Worm (Caenorhabditis elegans): ENCODE measurements around the gene B0416.2.

The B0416.2 gene

DNA sequence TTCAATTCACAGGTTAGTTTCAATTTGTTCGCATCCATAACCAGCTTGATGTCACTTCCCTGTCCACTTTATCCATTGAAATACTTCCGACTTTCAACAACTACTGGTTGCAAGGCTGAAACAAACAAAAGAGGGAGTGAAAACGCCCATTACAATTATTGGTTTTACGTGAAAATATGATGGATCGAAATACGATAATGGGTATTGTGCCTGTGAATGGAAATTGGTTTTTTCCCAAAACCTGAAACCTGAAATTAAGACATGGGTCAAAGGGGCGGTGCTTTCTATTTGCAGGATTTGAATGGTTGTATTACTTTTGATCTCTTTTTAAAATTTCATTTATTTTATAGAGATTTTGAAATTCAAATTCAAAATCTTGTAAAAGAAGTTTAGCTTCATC is at the start of gene B0416.2:
Gene B0416.2, plus strand, starts transcription at position 301 of the 400 bp plus-strand sequence.
- no peak for TF ChIP-seq unc-62 (GFP tag; optimal IDR thresholded peaks at IDR 0.05)

- TF ChIP-seq unc-62 (GFP tag; optimal IDR thresholded peaks at IDR 0.05) = no peak
Measured at ce11 chrX:9251488-9251887, 47.5 kb upstream of the B0416.2 start, which contains the start of gene pes-8. TSS of gene pes-8 (plus strand) at chrX:9251788.

ce11 chrX:9255993-9256392 is 43.0 kb upstream of the B0416.2 start:
- no peak for TF ChIP-seq unc-62 (GFP tag; optimal IDR thresholded peaks at IDR 0.05)

- TF ChIP-seq unc-62 (GFP tag; optimal IDR thresholded peaks at IDR 0.05) = no peak
Measured at ce11 chrX:9259552-9259951, 39.4 kb upstream of the B0416.2 start, which contains the start of gene F18G5.1. TSS of gene F18G5.1 (plus strand) at chrX:9259852.

- no peak for TF ChIP-seq unc-62 (GFP tag; optimal IDR thresholded peaks at IDR 0.05)
Measured at ce11 chrX:9261626-9262189, 37.2 kb upstream of the B0416.2 start.

DNA sequence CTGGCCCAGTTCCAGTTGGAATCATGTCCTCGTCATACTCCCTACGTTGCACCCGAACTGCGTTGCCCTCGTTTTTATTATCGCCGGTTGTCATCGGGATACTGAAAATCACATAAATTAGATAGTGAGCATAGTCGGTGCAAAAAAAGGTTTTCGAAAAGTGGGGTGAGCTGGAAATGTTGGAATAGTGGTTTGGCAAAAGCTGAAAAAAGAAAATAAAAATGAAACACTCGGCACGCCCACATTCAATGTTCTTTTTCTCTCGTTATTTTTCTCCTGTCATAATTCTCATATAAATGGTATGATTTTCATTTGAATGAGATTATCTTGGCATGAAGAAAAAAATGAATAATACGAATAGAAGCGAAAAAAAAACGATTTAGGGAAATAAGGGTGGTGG is 34.7 kb upstream of the B0416.2 start, which contains the start of gene F18G5.6:
Gene F18G5.6, minus strand, starts transcription at position 101 of the 400 bp plus-strand sequence.
- TF ChIP-seq unc-62 (GFP tag; optimal IDR thresholded peaks at IDR 0.05) = no peak

ce11 chrX:9264636-9265035 is 34.3 kb upstream of the B0416.2 start:
- TF ChIP-seq unc-62 (GFP tag; optimal IDR thresholded peaks at IDR 0.05) = no peak

DNA sequence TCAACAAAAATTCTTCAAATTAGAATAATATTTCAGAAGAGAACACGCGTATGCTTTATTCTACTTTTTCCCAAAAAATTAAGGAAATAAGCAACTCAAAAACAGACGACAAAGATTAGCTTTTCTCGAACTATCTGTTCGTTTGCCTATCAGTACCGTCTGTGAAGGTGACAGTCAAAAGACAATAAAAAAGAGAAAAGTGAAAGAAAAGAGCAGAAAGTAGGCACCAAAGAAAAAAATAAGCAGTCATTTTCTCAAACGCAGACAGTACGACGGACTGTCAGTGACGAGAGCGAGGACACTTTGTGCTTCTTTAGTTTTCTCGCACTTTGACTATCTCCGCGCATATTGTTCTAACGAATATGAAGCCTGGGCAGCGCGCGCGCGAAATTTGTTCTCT is 32.4 kb upstream of the B0416.2 start:
- no peak for TF ChIP-seq unc-62 (GFP tag; optimal IDR thresholded peaks at IDR 0.05)

ce11 chrX:9268373-9268772 is 30.6 kb upstream of the B0416.2 start:
- no peak for TF ChIP-seq unc-62 (GFP tag; optimal IDR thresholded peaks at IDR 0.05)

ce11 chrX:9270753-9271152 is 28.2 kb upstream of the B0416.2 start, which contains the start of gene B0416.5:
TSS of gene B0416.5 (minus strand) at chrX:9270853.
- no peak for TF ChIP-seq unc-62 (GFP tag; optimal IDR thresholded peaks at IDR 0.05)

DNA sequence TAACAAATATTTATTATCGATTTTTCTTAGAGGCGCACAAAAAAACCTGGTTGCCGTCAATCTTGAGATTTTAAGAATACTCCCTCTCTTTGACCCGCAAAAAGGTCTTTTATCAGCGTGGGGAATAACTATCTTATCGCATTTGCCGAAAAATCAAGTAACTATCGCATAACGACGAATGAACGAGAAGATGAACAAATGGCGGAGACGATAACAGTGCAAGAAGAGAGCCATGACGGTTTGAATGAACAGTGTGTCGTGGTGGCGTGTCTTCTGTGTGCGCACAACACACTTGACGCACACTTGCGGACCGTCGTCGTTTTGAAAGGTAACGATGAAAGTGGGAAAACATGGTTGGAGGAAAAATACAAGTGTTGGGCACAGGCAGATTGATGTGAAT is 27.1 kb upstream of the B0416.2 start:
- no peak for TF ChIP-seq unc-62 (GFP tag; optimal IDR thresholded peaks at IDR 0.05)

DNA sequence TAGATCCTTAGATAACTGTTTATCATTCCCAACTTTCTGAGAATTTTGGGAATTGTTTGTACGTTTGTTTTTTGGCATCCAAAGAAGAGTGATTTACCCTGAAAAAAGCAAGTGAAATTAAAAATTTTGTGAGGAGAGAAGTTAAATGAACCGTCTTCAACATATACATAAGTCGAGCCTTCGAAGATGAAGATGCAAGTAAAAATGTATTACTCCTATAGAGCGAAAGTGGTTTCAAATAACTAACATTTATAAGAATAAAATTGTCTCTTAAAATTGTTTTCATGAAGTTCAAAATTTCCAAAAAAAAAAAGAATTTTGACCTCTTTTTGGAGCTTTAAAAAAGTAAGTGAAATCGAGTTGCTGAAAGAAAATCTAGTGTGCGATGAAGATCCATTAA is 24.4 kb upstream of the B0416.2 start, which contains the start of gene B0416.10:
Gene B0416.10, minus strand, starts transcription at position 101 of the 400 bp plus-strand sequence.
- TF ChIP-seq unc-62 (GFP tag; optimal IDR thresholded peaks at IDR 0.05) = no peak

- no peak for TF ChIP-seq unc-62 (GFP tag; optimal IDR thresholded peaks at IDR 0.05)
Measured at ce11 chrX:9278653-9279052, 20.3 kb upstream of the B0416.2 start, which contains the start of gene B0416.4. TSS of gene B0416.4 (plus strand) at chrX:9278953.

ce11 chrX:9283026-9283425 is 15.9 kb upstream of the B0416.2 start, which contains the start of gene B0416.11:
TSS of gene B0416.11 (minus strand) at chrX:9283126.
- no peak for TF ChIP-seq unc-62 (GFP tag; optimal IDR thresholded peaks at IDR 0.05)

- no peak for TF ChIP-seq unc-62 (GFP tag; optimal IDR thresholded peaks at IDR 0.05)
Measured at ce11 chrX:9291345-9291744, 7.6 kb upstream of the B0416.2 start, which contains the start of gene B0416.3. TSS of gene B0416.3 (plus strand) at chrX:9291645.

DNA sequence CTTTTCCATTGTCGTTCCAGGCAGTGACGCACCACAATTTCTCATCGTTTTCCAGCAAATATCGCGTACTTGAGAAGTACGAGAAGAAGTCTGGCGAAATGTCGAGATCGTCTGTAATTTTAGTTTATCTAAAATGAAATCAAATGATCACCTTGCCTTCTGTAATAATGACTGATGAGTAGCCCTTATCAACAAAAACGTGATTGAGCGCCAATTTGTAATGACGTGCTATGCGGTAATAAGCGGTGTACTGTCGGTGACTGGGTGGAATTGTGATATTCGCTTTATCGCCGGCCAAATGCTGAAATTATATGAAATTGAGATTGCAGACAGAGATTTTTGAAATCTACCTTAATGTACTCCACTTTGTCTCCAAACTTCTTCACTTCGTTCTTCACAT is 3.5 kb upstream of the B0416.2 start:
- no peak for TF ChIP-seq unc-62 (GFP tag; optimal IDR thresholded peaks at IDR 0.05)

DNA sequence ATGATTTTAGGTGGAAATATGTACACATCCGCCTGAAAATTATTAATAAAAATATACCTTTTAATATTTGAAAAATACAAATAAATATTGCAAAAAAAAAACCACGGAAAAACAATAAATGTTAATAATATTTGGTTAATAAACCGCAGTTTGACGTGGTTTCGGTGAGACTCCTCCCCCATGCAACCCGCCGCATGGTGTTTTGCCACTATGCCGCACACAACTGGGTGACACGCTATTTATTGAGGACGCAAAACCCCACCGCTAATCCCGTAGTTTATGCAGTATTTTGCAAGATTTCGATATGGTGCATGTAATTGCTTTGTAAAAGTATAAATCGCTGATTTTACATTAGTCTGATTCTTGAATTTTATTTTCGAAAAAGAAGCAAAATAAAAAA is 2.4 kb upstream of the B0416.2 start, which contains the start of gene gly-13:
Gene gly-13, minus strand, starts transcription at position 32 of the 400 bp plus-strand sequence.
- no peak for TF ChIP-seq unc-62 (GFP tag; optimal IDR thresholded peaks at IDR 0.05)
